Fruit fly (Drosophila melanogaster): ENCODE results near the gene CG43391.

- no peak for TF ChIP-seq Poxn (GFP tag; IDR thresholded peaks at IDR 0.05)
- no peak for TF ChIP-seq Atf3 (GFP tag; optimal IDR thresholded peaks at IDR 0.05)
- no peak for TF ChIP-seq Ravus (GFP tag; IDR thresholded peaks at IDR 0.05)
- TF ChIP-seq CG13624 (GFP tag; optimal IDR thresholded peaks at IDR 0.05): no peak
Observed at dm6 chr3L:11542437-11542836, 38.4 kb downstream of the CG43391 start.
